Worm (Caenorhabditis elegans) whole organism, L3 larva: ENCODE data around the gene pab-2.

Experiments used
- R02D3.7 ChIP-seq: fragments of 150-350 bp; optimal IDR thresholded peaks from 2 replicates; lab custom pipeline; 2014; ENCODE audit warnings: missing biosample characterization, missing genetic modification characterization
- ZK546.5 ChIP-seq: sonication (generic microtip); optimal IDR thresholded peaks from 2 replicates; lab custom pipeline; 2017; ENCODE audit warnings: missing biosample characterization, missing genetic modification characterization
- aly-2 ChIP-seq: fragments of 150-350 bp; optimal IDR thresholded peaks from 2 replicates; lab custom pipeline; 2014; ENCODE audit warnings: missing biosample characterization, missing genetic modification characterization
- ama-1 ChIP-seq: fragments of 150-350 bp; optimal IDR thresholded peaks from 2 replicates; lab custom pipeline; 2018
- ceh-16 ChIP-seq: sonication (generic microtip); optimal IDR thresholded peaks from 2 replicates; lab custom pipeline; 2017; ENCODE audit warnings: missing biosample characterization, missing genetic modification characterization
- ceh-28 ChIP-seq: fragments of 150-350 bp; optimal IDR thresholded peaks from 2 replicates; lab custom pipeline; 2014; ENCODE audit warnings: missing biosample characterization, missing genetic modification reagents, missing genetic modification characterization
- ceh-82 ChIP-seq: fragments of 150-350 bp; optimal IDR thresholded peaks from 2 replicates; lab custom pipeline; 2014; ENCODE audit warnings: missing biosample characterization, missing genetic modification characterization
- ceh-9 ChIP-seq: sonication (generic microtip); optimal IDR thresholded peaks from 2 replicates; lab custom pipeline; 2018; ENCODE audit warnings: missing biosample characterization, missing genetic modification characterization
- daf-12 ChIP-seq: fragments of 150-350 bp; optimal IDR thresholded peaks from 2 replicates; lab custom pipeline; 2014; ENCODE audit warnings: missing biosample characterization, missing genetic modification reagents, missing genetic modification characterization
- egl-27 ChIP-seq: sonication (generic microtip); optimal IDR thresholded peaks from 4 replicates; lab custom pipeline; 2017; ENCODE audit warnings: missing biosample characterization, missing genetic modification reagents, missing genetic modification characterization
- egl-5 ChIP-seq: fragments of 150-350 bp; optimal IDR thresholded peaks from 2 replicates; lab custom pipeline; 2017; ENCODE audit warnings: missing biosample characterization, missing genetic modification reagents, missing genetic modification characterization, inconsistent platforms
- elt-1 ChIP-seq: fragments of 150-350 bp; optimal IDR thresholded peaks from 2 replicates; lab custom pipeline; 2014; ENCODE audit warnings: missing biosample characterization, missing genetic modification characterization
- elt-2 ChIP-seq: sonication (generic microtip); optimal IDR thresholded peaks from 2 replicates; lab custom pipeline; 2016; ENCODE audit warnings: missing genetic modification reagents, mild to moderate bottlenecking, missing genetic modification characterization, missing compliant biosample characterization
- elt-3 ChIP-seq, 3 experiments: fragments of 150-350 bp in 1 of 3; sonication (generic microtip) in 2 of 3; optimal IDR thresholded peaks; 2 replicates in 2 of 3; 4 replicates in 1 of 3; lab custom pipeline; 2014 to 2017; ENCODE audit warnings: missing biosample characterization in 3 of 3, missing genetic modification characterization in 3 of 3
- eor-1 ChIP-seq, 2 experiments: fragments of 150-350 bp; optimal IDR thresholded peaks; 2 replicates each; lab custom pipeline; 2014 to 2018; ENCODE audit warnings: missing biosample characterization in 2 of 2, missing genetic modification characterization in 2 of 2
- fkh-10 ChIP-seq: sonication (generic microtip); optimal IDR thresholded peaks from 2 replicates; lab custom pipeline; 2017; ENCODE audit warnings: missing biosample characterization, missing genetic modification reagents, missing genetic modification characterization
- fkh-2 ChIP-seq: fragments of 150-350 bp; optimal IDR thresholded peaks from 2 replicates; lab custom pipeline; 2014; ENCODE audit warnings: missing biosample characterization, missing genetic modification reagents, missing genetic modification characterization
- fos-1 ChIP-seq: fragments of 150-350 bp; optimal IDR thresholded peaks from 2 replicates; lab custom pipeline; 2014; ENCODE audit warnings: missing biosample characterization, missing genetic modification characterization
- hmg-11 ChIP-seq: sonication (generic microtip); optimal IDR thresholded peaks from 2 replicates; lab custom pipeline; 2016; ENCODE audit warnings: missing genetic modification characterization, missing compliant biosample characterization
- jun-1 ChIP-seq: fragments of 150-350 bp; optimal IDR thresholded peaks from 2 replicates; lab custom pipeline; 2014; ENCODE audit warnings: missing biosample characterization, missing genetic modification reagents, missing genetic modification characterization
- lin-15B ChIP-seq: fragments of 150-350 bp; optimal IDR thresholded peaks from 2 replicates; lab custom pipeline; 2014; ENCODE audit warnings: missing biosample characterization, missing genetic modification characterization
- lin-39 ChIP-seq: fragments of 150-350 bp; optimal IDR thresholded peaks from 2 replicates; lab custom pipeline; 2018; ENCODE audit warnings: missing biosample characterization, missing genetic modification reagents, missing genetic modification characterization
- lsy-12 ChIP-seq: sonication (generic microtip); optimal IDR thresholded peaks from 2 replicates; lab custom pipeline; 2016; ENCODE audit warnings: mild to moderate bottlenecking, missing genetic modification characterization, missing compliant biosample characterization
- mdl-1 ChIP-seq: fragments of 150-350 bp; optimal IDR thresholded peaks from 2 replicates; lab custom pipeline; 2014; ENCODE audit warnings: missing biosample characterization, missing genetic modification characterization
- mml-1 ChIP-seq: fragments of 150-350 bp; sonication (generic microtip); optimal IDR thresholded peaks from 3 replicates; lab custom pipeline; 2014; ENCODE audit warnings: missing biosample characterization, missing genetic modification characterization
- nfya-1 ChIP-seq: sonication (generic microtip); optimal IDR thresholded peaks from 2 replicates; lab custom pipeline; 2017; ENCODE audit warnings: missing genetic modification characterization, mild to moderate bottlenecking, missing compliant biosample characterization, antibody characterized with exemption, moderate library complexity; ENCODE audit not compliant: insufficient read depth
- nhr-11 ChIP-seq: fragments of 150-350 bp; optimal IDR thresholded peaks from 2 replicates; lab custom pipeline; 2014; ENCODE audit warnings: missing biosample characterization, missing genetic modification characterization
- nhr-12 ChIP-seq: fragments of 150-350 bp; optimal IDR thresholded peaks from 2 replicates; lab custom pipeline; 2014; ENCODE audit warnings: missing biosample characterization, missing genetic modification characterization
- nhr-23 ChIP-seq: fragments of 150-350 bp; optimal IDR thresholded peaks from 2 replicates; lab custom pipeline; 2014; ENCODE audit warnings: missing biosample characterization, missing genetic modification reagents, missing genetic modification characterization
- nhr-237 ChIP-seq: fragments of 150-350 bp; optimal IDR thresholded peaks from 2 replicates; lab custom pipeline; 2014; ENCODE audit warnings: missing biosample characterization, missing genetic modification characterization
- nhr-25 ChIP-seq: sonication (generic microtip); optimal IDR thresholded peaks from 2 replicates; lab custom pipeline; 2017; ENCODE audit warnings: missing biosample characterization, missing genetic modification characterization
- nhr-28 ChIP-seq: fragments of 150-350 bp; optimal IDR thresholded peaks from 2 replicates; lab custom pipeline; 2014; ENCODE audit warnings: missing biosample characterization, missing genetic modification characterization
- nhr-43 ChIP-seq: sonication (generic microtip); optimal IDR thresholded peaks from 2 replicates; lab custom pipeline; 2016; ENCODE audit warnings: mild to moderate bottlenecking, missing genetic modification characterization, missing compliant biosample characterization; ENCODE audit not compliant: poor library complexity, severe bottlenecking
- nhr-67 ChIP-seq: fragments of 150-350 bp; optimal IDR thresholded peaks from 2 replicates; lab custom pipeline; 2014; ENCODE audit warnings: missing biosample characterization, missing genetic modification characterization
- nhr-76 ChIP-seq: fragments of 150-350 bp; sonication (generic microtip); optimal IDR thresholded peaks from 5 replicates; lab custom pipeline; 2014; ENCODE audit warnings: missing biosample characterization, missing genetic modification characterization
- nhr-77 ChIP-seq: fragments of 150-350 bp; optimal IDR thresholded peaks from 2 replicates; lab custom pipeline; 2014; ENCODE audit warnings: missing biosample characterization, missing genetic modification characterization
- pha-4 ChIP-seq: fragments of 150-350 bp; optimal IDR thresholded peaks from 2 replicates; lab custom pipeline; 2014; ENCODE audit warnings: missing biosample characterization, missing genetic modification reagents, missing genetic modification characterization
- pqm-1 ChIP-seq: fragments of 150-350 bp; optimal IDR thresholded peaks from 2 replicates; lab custom pipeline; 2017; ENCODE audit warnings: missing biosample characterization, missing genetic modification characterization, inconsistent platforms
- sea-2 ChIP-seq: fragments of 150-350 bp; sonication (generic microtip); optimal IDR thresholded peaks from 4 replicates; lab custom pipeline; 2014; ENCODE audit warnings: missing biosample characterization, missing genetic modification reagents, missing genetic modification characterization
- skn-1 ChIP-seq: fragments of 150-350 bp; optimal IDR thresholded peaks from 2 replicates; lab custom pipeline; 2014; ENCODE audit warnings: missing biosample characterization, missing genetic modification characterization
- snpc-4 ChIP-seq: fragments of 150-350 bp; optimal IDR thresholded peaks from 2 replicates; lab custom pipeline; 2014; ENCODE audit warnings: missing biosample characterization, missing genetic modification characterization
- tbx-2 ChIP-seq: sonication (generic microtip); optimal IDR thresholded peaks from 2 replicates; lab custom pipeline; 2016; ENCODE audit warnings: mild to moderate bottlenecking, missing genetic modification characterization, missing compliant biosample characterization
- unc-39 ChIP-seq: sonication (generic microtip); optimal IDR thresholded peaks from 4 replicates; lab custom pipeline; 2017; ENCODE audit warnings: missing biosample characterization, missing genetic modification characterization
- unc-62 ChIP-seq: fragments of 150-350 bp; sonication (generic microtip); optimal IDR thresholded peaks from 4 replicates; lab custom pipeline; 2014; ENCODE audit warnings: missing biosample characterization, missing genetic modification reagents, missing genetic modification characterization
- zag-1 ChIP-seq: fragments of 150-350 bp; optimal IDR thresholded peaks from 2 replicates; lab custom pipeline; 2014; ENCODE audit warnings: missing biosample characterization, missing genetic modification characterization
- ztf-11 ChIP-seq: fragments of 150-350 bp; optimal IDR thresholded peaks from 2 replicates; lab custom pipeline; 2014; ENCODE audit warnings: missing biosample characterization, missing genetic modification characterization
- ztf-4 ChIP-seq: fragments of 150-350 bp; optimal IDR thresholded peaks from 2 replicates; lab custom pipeline; 2014; ENCODE audit warnings: missing biosample characterization, missing genetic modification characterization

The pab-2 gene

DNA sequence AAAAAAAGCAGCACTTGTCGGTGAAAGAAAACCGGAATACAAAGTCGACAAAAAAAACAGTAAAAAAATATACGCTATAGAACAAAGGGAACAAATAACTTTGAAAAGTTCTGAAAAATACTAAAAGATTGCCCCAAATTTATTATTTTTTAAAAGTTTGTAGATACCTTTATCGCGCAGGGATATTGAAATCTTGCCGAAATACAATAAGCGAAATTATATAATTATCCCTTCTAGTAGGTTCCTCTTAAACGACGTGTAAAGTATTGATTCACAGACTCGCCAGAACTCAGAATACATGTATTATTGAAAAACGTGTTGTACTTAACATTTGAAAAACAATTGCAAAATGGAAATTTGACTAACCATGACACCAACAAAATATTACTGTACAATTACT is 12.8 kb downstream of the pab-2 start:
- TF ChIP-seq ztf-11 (tag; lab: Kevin White, UChicago) = no peak
- TF ChIP-seq aly-2 = peak; percentile 61
- no peak for TF ChIP-seq mml-1 (tag; lab: Kevin White, UChicago)
- peak; percentile 95 for TF ChIP-seq nhr-43
- TF ChIP-seq nhr-76 = peak; percentile 41
- TF ChIP-seq fkh-2 (tag; lab: Kevin White, UChicago) = no peak
- peak; percentile 62 for TF ChIP-seq lsy-12
- peak; percentile 96 for TF ChIP-seq nhr-23 (tag; lab: Kevin White, UChicago)
- TF ChIP-seq elt-3 (tag; optimal IDR thresholded peaks at IDR 0.05; lab: Kevin White, UChicago) = peak in 1 of 3 experiments; percentile 63
- TF ChIP-seq fkh-10 = peak; percentile 65
- TF ChIP-seq nfya-1 (tag; lab: Kevin White, UChicago) = peak; percentile 54
- peak; percentile 53 for TF ChIP-seq ceh-16 (tag; lab: Kevin White, UChicago)
- TF ChIP-seq nhr-77 (tag; lab: Kevin White, UChicago) = peak; percentile 94
- peak; percentile 12 for TF ChIP-seq lin-15B
- no peak for TF ChIP-seq unc-62 (GFP tag; lab: Kevin White, UChicago)
- peak; percentile 95 for TF ChIP-seq tbx-2 (tag; lab: Kevin White, UChicago)
- peak; percentile 90 for TF ChIP-seq pha-4 (tag; lab: Kevin White, UChicago)
- peak; percentile 95 for TF ChIP-seq skn-1 (tag; lab: Kevin White, UChicago)
- peak in 1 of 2 experiments; percentile 80 for TF ChIP-seq eor-1 (tag; optimal IDR thresholded peaks at IDR 0.05; lab: Kevin White, UChicago)
- TF ChIP-seq snpc-4 (tag; lab: Kevin White, UChicago) = peak; percentile 81
- peak; percentile 82 for TF ChIP-seq R02D3.7 (tag; lab: Kevin White, UChicago)
- no peak for TF ChIP-seq ceh-9
- TF ChIP-seq zag-1 (tag; lab: Kevin White, UChicago) = no peak
- TF ChIP-seq nhr-11 = peak; percentile 60
- TF ChIP-seq elt-2 (tag; lab: Kevin White, UChicago) = peak; percentile 50
- TF ChIP-seq ceh-28 (tag; lab: Kevin White, UChicago) = peak; percentile 98
- TF ChIP-seq pqm-1 (tag; lab: Kevin White, UChicago) = peak; percentile 73
- TF ChIP-seq unc-39 = no peak
- no peak for TF ChIP-seq nhr-28 (tag; lab: Kevin White, UChicago)
- TF ChIP-seq ceh-82 (tag; lab: Kevin White, UChicago) = peak; percentile 94
- peak; percentile 11 for TF ChIP-seq nhr-12
- peak; percentile 4 for TF ChIP-seq daf-12 (tag; lab: Kevin White, UChicago)
- peak; percentile 78 for TF ChIP-seq hmg-11 (tag; lab: Kevin White, UChicago)
- TF ChIP-seq fos-1 (tag; lab: Kevin White, UChicago) = peak; percentile 27
- no peak for TF ChIP-seq ztf-4 (tag; lab: Kevin White, UChicago)
- peak; percentile 75 for TF ChIP-seq nhr-25 (tag; lab: Kevin White, UChicago)
- TF ChIP-seq egl-5 (tag; lab: Kevin White, UChicago) = peak; percentile 42
- no peak for TF ChIP-seq nhr-67
- no peak for TF ChIP-seq nhr-237 (tag; lab: Kevin White, UChicago)
- TF ChIP-seq mdl-1 (tag; lab: Kevin White, UChicago) = peak; percentile 12
- peak; percentile 97 for TF ChIP-seq jun-1 (tag; lab: Kevin White, UChicago)
- TF ChIP-seq ama-1 (lab: Kevin White, UChicago) = no peak
- TF ChIP-seq lin-39 (tag; lab: Kevin White, UChicago) = peak; percentile 69
- peak; percentile 47 for TF ChIP-seq elt-1 (tag; lab: Kevin White, UChicago)
- TF ChIP-seq sea-2 = no peak
- peak; percentile 77 for TF ChIP-seq egl-27 (tag; lab: Kevin White, UChicago)
- TF ChIP-seq ZK546.5 (tag; lab: Kevin White, UChicago) = no peak
